Worm (Caenorhabditis elegans) whole organism, late embryonic: ENCODE results near the gene F47B8.2.
"Not testable (repeated sequence)": the region's sequence is repeated elsewhere in the genome, so short reads cannot be mapped to it uniquely, and the experiment has no call there.

ENCODE experiments used
- ama-1 ChIP-seq: fragments of 150-350 bp; optimal IDR thresholded peaks from 2 replicates; lab custom pipeline; 2014
- ceh-30 ChIP-seq: fragments of 150-350 bp; optimal IDR thresholded peaks from 2 replicates; lab custom pipeline; 2014; ENCODE audit warnings: missing biosample characterization, missing genetic modification characterization
- hlh-8 ChIP-seq: sonication (generic microtip); optimal IDR thresholded peaks from 2 replicates; lab custom pipeline; 2016; ENCODE audit warnings: missing genotype, missing genetic modification characterization, missing compliant biosample characterization
- tbx-2 ChIP-seq: sonication (generic microtip); optimal IDR thresholded peaks from 2 replicates; lab custom pipeline; 2016; ENCODE audit warnings: missing genetic modification characterization, missing compliant biosample characterization

DNA sequence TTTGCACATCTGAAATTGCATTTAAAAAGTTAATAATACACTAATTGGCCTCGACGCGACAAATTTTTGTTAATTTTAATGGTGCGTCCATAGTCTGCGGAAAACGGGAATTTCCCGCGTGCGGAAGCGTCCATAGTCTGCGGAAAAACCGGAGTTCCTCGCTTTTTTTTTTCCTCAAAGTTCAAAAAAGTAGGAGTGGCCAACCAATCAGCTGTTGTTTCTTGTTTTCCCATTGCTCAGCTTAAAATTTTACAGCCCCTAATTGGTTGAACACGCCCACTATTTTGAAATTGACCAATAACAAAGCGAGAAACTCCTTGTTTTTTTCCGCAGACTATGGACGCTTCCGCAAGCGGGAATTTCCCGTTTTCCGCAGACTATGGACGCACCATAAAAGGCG lies 40.9 kb upstream of the F47B8.2 start:
- not testable (repeated sequence) for TF ChIP-seq ceh-30 (tag; lab: Kevin White, UChicago); tbx-2 (tag; lab: Kevin White, UChicago); ama-1; hlh-8
